Fruit fly (Drosophila melanogaster) whole organism, embryonic: ENCODE measurements around the gene CG8176.

Experiments used
- ATbp ChIP-seq: fragments of 200-800 bp; sonication (Bioruptor generic); optimal IDR thresholded peaks from 2 replicates; lab custom pipeline; 2017; ENCODE audit warnings: missing biosample characterization, mild to moderate bottlenecking, missing genetic modification characterization, missing genetic modification reagents
- Aef1 ChIP-seq: fragments of 200-800 bp; sonication (Bioruptor generic); IDR thresholded peaks from 3 replicates; pipeline ENCODE4 v1.3.6; 2022; ENCODE audit warnings: missing biosample characterization, missing genetic modification characterization
- B-H1 ChIP-seq: fragments of 200-800 bp; sonication (Bioruptor generic); IDR thresholded peaks from 3 replicates; pipeline ENCODE4 v1.3.6; 2022; ENCODE audit warnings: missing biosample characterization, missing genetic modification characterization
- Bgb ChIP-seq: fragments of 200-800 bp; sonication (Bioruptor generic); IDR thresholded peaks from 2 replicates; pipeline ENCODE4 v1.3.6; 2022; ENCODE audit warnings: missing biosample characterization, missing genetic modification characterization; ENCODE audit not compliant: partially characterized antibody
- CG1024 ChIP-seq: fragments of 200-800 bp; sonication (Bioruptor generic); IDR thresholded peaks from 2 replicates; pipeline ENCODE4 v1.3.6; 2022; ENCODE audit warnings: missing biosample characterization, missing genetic modification characterization
- CG10267 ChIP-seq: fragments of 200-800 bp; sonication (Bioruptor generic); optimal IDR thresholded peaks from 2 replicates; lab custom pipeline; 2018; ENCODE audit warnings: missing biosample characterization, mild to moderate bottlenecking, missing genetic modification characterization, moderate library complexity
- CG11456 ChIP-seq: fragments of 200-800 bp; sonication (Bioruptor generic); IDR thresholded peaks from 3 replicates; pipeline ENCODE4 v1.3.6; 2022; ENCODE audit warnings: missing biosample characterization, missing genetic modification characterization
- CG11560 ChIP-seq: fragments of 200-800 bp; sonication (Bioruptor generic); IDR thresholded peaks from 3 replicates; pipeline ENCODE4 v1.3.6; 2022; ENCODE audit warnings: missing biosample characterization, missing genetic modification characterization
- CG12071 ChIP-seq: fragments of 200-800 bp; sonication (Bioruptor generic); optimal IDR thresholded peaks from 3 replicates; lab custom pipeline; 2018; ENCODE audit warnings: missing biosample characterization, mild to moderate bottlenecking, missing genetic modification characterization
- CG12155 ChIP-seq: fragments of 200-800 bp; sonication (Bioruptor generic); optimal IDR thresholded peaks from 3 replicates; lab custom pipeline; 2016; ENCODE audit warnings: missing biosample characterization, missing genetic modification characterization
- CG12769 ChIP-seq: fragments of 200-800 bp; sonication (Bioruptor generic); optimal IDR thresholded peaks from 2 replicates; lab custom pipeline; 2019; ENCODE audit warnings: missing biosample characterization, mild to moderate bottlenecking, missing genetic modification characterization, moderate library complexity
- CG13123 ChIP-seq: fragments of 200-800 bp; sonication (Bioruptor generic); optimal IDR thresholded peaks from 2 replicates; lab custom pipeline; 2016; ENCODE audit warnings: missing biosample characterization, missing genetic modification characterization
- CG13296 ChIP-seq: fragments of 200-800 bp; sonication (Bioruptor generic); optimal IDR thresholded peaks from 3 replicates; lab custom pipeline; 2018; ENCODE audit warnings: missing biosample characterization, mild to moderate bottlenecking, missing genetic modification characterization
- CG13775 ChIP-seq: fragments of 200-800 bp; sonication (Bioruptor generic); optimal IDR thresholded peaks from 3 replicates; lab custom pipeline; 2017; ENCODE audit warnings: missing biosample characterization, mild to moderate bottlenecking, missing genetic modification characterization
- CG14014 ChIP-seq: fragments of 200-800 bp; sonication (Bioruptor generic); IDR thresholded peaks from 2 replicates; pipeline ENCODE4 v1.3.6; 2022; ENCODE audit warnings: missing biosample characterization, missing genetic modification characterization
- CG18599 ChIP-seq: fragments of 200-800 bp; sonication (Bioruptor generic); optimal IDR thresholded peaks from 3 replicates; lab custom pipeline; 2017; ENCODE audit warnings: missing biosample characterization, missing genetic modification characterization, mild to moderate bottlenecking, moderate library complexity, missing genetic modification reagents
- CG18764 ChIP-seq: fragments of 200-800 bp; sonication (Bioruptor generic); optimal IDR thresholded peaks from 3 replicates; lab custom pipeline; 2016; ENCODE audit warnings: missing biosample characterization, missing genetic modification characterization
- CG3281 ChIP-seq: fragments of 200-800 bp; sonication (Bioruptor generic); optimal IDR thresholded peaks from 3 replicates; lab custom pipeline; 2017; ENCODE audit warnings: missing biosample characterization, mild to moderate bottlenecking, missing genetic modification characterization
- CG6765 ChIP-seq: fragments of 200-800 bp; sonication (Bioruptor generic); optimal IDR thresholded peaks from 3 replicates; lab custom pipeline; 2017; ENCODE audit warnings: missing biosample characterization, mild to moderate bottlenecking, missing genetic modification characterization
- CG7556 ChIP-seq: fragments of 200-800 bp; sonication (Bioruptor generic); optimal IDR thresholded peaks from 2 replicates; lab custom pipeline; 2017; ENCODE audit warnings: missing biosample characterization, mild to moderate bottlenecking, missing genetic modification characterization
- CHES-1-like ChIP-seq: fragments of 200-800 bp; sonication (Bioruptor generic); optimal IDR thresholded peaks from 2 replicates; lab custom pipeline; 2016; ENCODE audit warnings: missing biosample characterization, missing genetic modification characterization
- CkIIα-i1 ChIP-seq: fragments of 200-800 bp; sonication (Bioruptor generic); IDR thresholded peaks from 2 replicates; pipeline ENCODE4 v1.3.6; 2022; ENCODE audit warnings: missing biosample characterization, missing genetic modification characterization
- CoRest ChIP-seq: fragments of 200-800 bp; sonication (Bioruptor generic); optimal IDR thresholded peaks from 3 replicates; lab custom pipeline; 2018; ENCODE audit warnings: missing biosample characterization, mild to moderate bottlenecking, missing genetic modification characterization, moderate library complexity
- Dfd ChIP-seq, 2 experiments: fragments of >200 bp; optimal IDR thresholded peaks; 2 replicates each; lab custom pipeline; 2017; ENCODE audit warnings: missing biosample characterization in 2 of 2, missing genetic modification characterization in 2 of 2
- Doc3 ChIP-seq: fragments of 200-800 bp; sonication (Bioruptor generic); IDR thresholded peaks from 3 replicates; pipeline ENCODE4 v1.3.6; 2022; ENCODE audit warnings: missing biosample characterization, missing genetic modification characterization; ENCODE audit not compliant: partially characterized antibody
- ERR ChIP-seq: fragments of 200-800 bp; sonication (Bioruptor generic); optimal IDR thresholded peaks from 2 replicates; lab custom pipeline; 2016; ENCODE audit warnings: missing biosample characterization, missing genetic modification characterization
- Ets65A ChIP-seq: fragments of 200-800 bp; sonication (Bioruptor generic); peaks from one replicate; lab custom pipeline; 2016; ENCODE audit warnings: missing biosample characterization, missing genetic modification characterization
- GATAe ChIP-seq: fragments of 200-800 bp; sonication (Bioruptor generic); conservative IDR thresholded peaks from 2 replicates; pipeline ENCODE4 v1.3.6; 2022; ENCODE audit warnings: missing biosample characterization, missing genetic modification characterization
- Hmx ChIP-seq: fragments of 200-800 bp; sonication (Bioruptor generic); optimal IDR thresholded peaks from 2 replicates; lab custom pipeline; 2016; ENCODE audit warnings: missing biosample characterization, missing genetic modification characterization
- Hr51 ChIP-seq, 2 experiments: fragments of 200-800 bp; sonication (Bioruptor generic); optimal IDR thresholded peaks; 2 replicates in 1 of 2; 3 replicates in 1 of 2; lab custom pipeline; 2016 to 2018; ENCODE audit warnings: missing biosample characterization in 2 of 2, missing genetic modification characterization in 2 of 2, mild to moderate bottlenecking in 1 of 2, moderate library complexity in 1 of 2
- Lim3 ChIP-seq: fragments of 200-800 bp; sonication (Bioruptor generic); IDR thresholded peaks from 2 replicates; pipeline ENCODE4 v1.3.6; 2022; ENCODE audit warnings: missing biosample characterization, missing genetic modification characterization
- MTF-1 ChIP-seq: fragments of 200-800 bp; sonication (Bioruptor generic); optimal IDR thresholded peaks from 2 replicates; lab custom pipeline; 2018; ENCODE audit warnings: missing biosample characterization, mild to moderate bottlenecking, missing genetic modification characterization, borderline replicate concordance
- Med ChIP-seq: fragments of 200-800 bp; sonication (Bioruptor generic); peaks from one replicate; lab custom pipeline; 2016; ENCODE audit warnings: missing biosample characterization, missing genetic modification characterization, mild to moderate bottlenecking, inconsistent platforms, moderate library complexity
- Opbp ChIP-seq: fragments of 200-800 bp; sonication (Bioruptor generic); IDR thresholded peaks from 3 replicates; pipeline ENCODE4 v1.3.6; 2022; ENCODE audit warnings: missing biosample characterization, missing genetic modification characterization; ENCODE audit not compliant: partially characterized antibody
- Side ChIP-seq: fragments of 200-800 bp; sonication (Bioruptor generic); optimal IDR thresholded peaks from 2 replicates; lab custom pipeline; 2016; ENCODE audit warnings: missing biosample characterization, missing genetic modification characterization
- Sin3A ChIP-seq: fragments of >200 bp; optimal IDR thresholded peaks from 2 replicates; lab custom pipeline; 2018
- Sry-δ ChIP-seq: fragments of 200-800 bp; sonication (Bioruptor generic); optimal IDR thresholded peaks from 2 replicates; lab custom pipeline; 2016; ENCODE audit warnings: missing biosample characterization, missing genetic modification characterization
- Ssrp ChIP-seq: fragments of 200-800 bp; sonication (Bioruptor generic); optimal IDR thresholded peaks from 2 replicates; lab custom pipeline; 2018; ENCODE audit warnings: missing biosample characterization, mild to moderate bottlenecking, missing genetic modification characterization, moderate library complexity
- ab ChIP-seq: fragments of 200-800 bp; sonication (Bioruptor generic); optimal IDR thresholded peaks from 2 replicates; lab custom pipeline; 2016; ENCODE audit warnings: missing biosample characterization, missing genetic modification characterization
- emc ChIP-seq: fragments of 200-800 bp; sonication (Bioruptor generic); optimal IDR thresholded peaks from 2 replicates; lab custom pipeline; 2016; ENCODE audit warnings: missing biosample characterization, missing genetic modification characterization
- insv ChIP-seq, 2 experiments: fragments of 200-800 bp; sonication (Bioruptor generic); optimal IDR thresholded peaks; 3 replicates each; lab custom pipeline; 2016 to 2018; ENCODE audit warnings: missing biosample characterization in 2 of 2, missing genetic modification characterization in 2 of 2
- maf-S ChIP-seq: fragments of 200-800 bp; sonication (Bioruptor generic); optimal IDR thresholded peaks from 2 replicates; lab custom pipeline; 2016; ENCODE audit warnings: missing biosample characterization, missing genetic modification characterization
- nau ChIP-seq: fragments of 200-800 bp; sonication (Bioruptor generic); optimal IDR thresholded peaks from 3 replicates; lab custom pipeline; 2017; ENCODE audit warnings: missing biosample characterization, mild to moderate bottlenecking, missing genetic modification characterization, missing genetic modification reagents
- pfk ChIP-seq: fragments of 200-800 bp; sonication (Bioruptor generic); optimal IDR thresholded peaks from 2 replicates; lab custom pipeline; 2018; ENCODE audit warnings: missing biosample characterization, mild to moderate bottlenecking, missing genetic modification characterization, moderate library complexity
- psq ChIP-seq: fragments of 200-800 bp; sonication (Bioruptor generic); optimal IDR thresholded peaks from 2 replicates; lab custom pipeline; 2017; ENCODE audit warnings: missing biosample characterization, missing genetic modification characterization
- ranshi ChIP-seq: fragments of 200-800 bp; sonication (Bioruptor generic); IDR thresholded peaks from 2 replicates; pipeline ENCODE4 v1.3.6; 2022; ENCODE audit warnings: missing biosample characterization, missing genetic modification characterization
- rib ChIP-seq: fragments of 200-800 bp; sonication (Bioruptor generic); IDR thresholded peaks from 2 replicates; pipeline ENCODE4 v1.3.6; 2022; ENCODE audit warnings: missing biosample characterization, missing genetic modification characterization
- ro ChIP-seq: fragments of 200-800 bp; sonication (Bioruptor generic); IDR thresholded peaks from 2 replicates; pipeline ENCODE4 v1.3.6; 2022; ENCODE audit warnings: missing biosample characterization, missing genetic modification characterization
- sc ChIP-seq, 3 experiments: fragments of >200 bp in 2 of 3; fragments of 200-800 bp in 1 of 3; sonication (Bioruptor generic) in 1 of 3; optimal IDR thresholded peaks; 2 replicates in 2 of 3; 3 replicates in 1 of 3; lab custom pipeline; 2017; ENCODE audit warnings: mild to moderate bottlenecking in 1 of 3, missing biosample characterization in 1 of 3, missing genetic modification characterization in 1 of 3, missing genetic modification reagents in 1 of 3
- sima ChIP-seq: fragments of 200-800 bp; sonication (Bioruptor generic); optimal IDR thresholded peaks from 2 replicates; lab custom pipeline; 2016; ENCODE audit warnings: missing biosample characterization, missing genetic modification characterization
- tgo ChIP-seq: fragments of 200-800 bp; sonication (Bioruptor generic); IDR thresholded peaks from 3 replicates; pipeline ENCODE4 v1.3.6; 2022; ENCODE audit warnings: missing biosample characterization, missing genetic modification characterization

The CG8176 gene

DNA sequence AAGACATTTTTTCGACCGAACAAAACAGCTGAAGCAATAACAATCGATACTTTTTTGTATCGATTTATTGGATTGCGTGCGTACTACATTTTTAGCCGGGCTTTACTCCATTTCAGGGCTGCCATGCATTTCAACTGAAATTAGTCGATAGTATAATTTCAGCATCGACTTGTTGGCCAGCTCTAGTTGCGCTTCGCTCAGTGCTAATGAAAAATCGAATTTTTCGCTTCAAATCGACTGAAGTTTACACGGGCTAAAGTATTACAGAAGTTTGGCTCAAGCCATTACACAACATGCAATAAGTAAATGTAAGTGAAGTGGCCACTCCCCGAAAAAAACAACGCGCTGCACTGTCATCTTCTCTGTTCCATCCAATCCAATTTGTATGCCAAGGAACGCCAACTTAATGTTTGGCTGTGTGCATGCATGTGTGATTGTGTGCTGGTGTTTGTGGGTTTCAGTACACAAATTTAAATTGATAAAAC lies at the start of gene CG8176, which contains the start of the genes mRpL47 and Kdm3 (continued):
- no peak for TF ChIP-seq CG11456 (GFP tag; lab: Robert Waterston, UW)
- TF ChIP-seq Sin3A (lab: Kevin White, UChicago) = peak; percentile 96
- TF ChIP-seq Ets65A = peak; percentile 96
- TF ChIP-seq tgo = no peak
- TF ChIP-seq Ssrp (tag; lab: Kevin White, UChicago) = peak; percentile 16
- TF ChIP-seq CG12769 (tag; lab: Kevin White, UChicago) = peak; percentile 83
- TF ChIP-seq nau (GFP tag; lab: Kevin White, UChicago) = no peak
- peak; percentile 62 for TF ChIP-seq CoRest (tag; lab: Kevin White, UChicago)
- no peak for TF ChIP-seq CG6765 (GFP tag; lab: Kevin White, UChicago)
- no peak for TF ChIP-seq ro (GFP tag; lab: Robert Waterston, UW)
- TF ChIP-seq ATbp (GFP tag; lab: Kevin White, UChicago) = no peak
- peak; percentile 43 for TF ChIP-seq emc (GFP tag; lab: Kevin White, UChicago)
- peak; percentile 70 for TF ChIP-seq CG12155 (GFP tag; lab: Kevin White, UChicago)
- TF ChIP-seq Dfd (GFP tag; optimal IDR thresholded peaks at IDR 0.05; lab: Kevin White, UChicago) = no peak
- TF ChIP-seq ranshi (GFP tag; lab: Robert Waterston, UW) = no peak
- peak; percentile 91 for TF ChIP-seq CHES-1-like (GFP tag; lab: Kevin White, UChicago)
- peak; percentile 55 for TF ChIP-seq CG18764 (GFP tag; lab: Kevin White, UChicago)
- peak; percentile 29 for TF ChIP-seq ab
- TF ChIP-seq Aef1 (GFP tag; lab: Robert Waterston, UW) = no peak
- TF ChIP-seq GATAe (GFP tag; lab: Robert Waterston, UW) = no peak
- TF ChIP-seq Sry-δ (GFP tag; lab: Kevin White, UChicago) = peak; percentile 100
- no peak for TF ChIP-seq B-H1 (GFP tag; lab: Robert Waterston, UW)
- peak; percentile 28 for TF ChIP-seq psq
- TF ChIP-seq insv (GFP tag; optimal IDR thresholded peaks at IDR 0.05; lab: Kevin White, UChicago) = peak in 1 of 2 experiments; percentile 52
- peak; percentile 42 for TF ChIP-seq CG3281 (GFP tag; lab: Kevin White, UChicago)
- TF ChIP-seq CG18599 (GFP tag; lab: Kevin White, UChicago) = peak; percentile 55
- peak; percentile 70 for TF ChIP-seq CG10267 (tag; lab: Kevin White, UChicago)
- no peak for TF ChIP-seq MTF-1 (GFP tag; lab: Kevin White, UChicago)
- TF ChIP-seq Med (GFP tag; lab: Kevin White, UChicago) = peak; percentile 98
- TF ChIP-seq sima (GFP tag; lab: Kevin White, UChicago) = no peak
- peak; percentile 26 for TF ChIP-seq pfk (GFP tag; lab: Kevin White, UChicago)
- TF ChIP-seq Doc3 (GFP tag; lab: Robert Waterston, UW) = no peak
- peak in 1 of 2 experiments; percentile 81 for TF ChIP-seq Hr51 (GFP tag; optimal IDR thresholded peaks at IDR 0.05; lab: Kevin White, UChicago)
- TF ChIP-seq CG1024 (GFP tag; lab: Robert Waterston, UW) = no peak
- no peak for TF ChIP-seq Hmx (GFP tag; lab: Kevin White, UChicago)
- no peak for TF ChIP-seq CkIIα-i1
- TF ChIP-seq Bgb = no peak
- no peak for TF ChIP-seq rib (GFP tag; lab: Robert Waterston, UW)
- TF ChIP-seq CG13775 (GFP tag; lab: Kevin White, UChicago) = peak; percentile 35
- TF ChIP-seq Opbp = no peak
- TF ChIP-seq Lim3 = no peak
- TF ChIP-seq CG14014 = no peak
- TF ChIP-seq sc (optimal IDR thresholded peaks at IDR 0.05; lab: Kevin White, UChicago) = no peak
- no peak for TF ChIP-seq sc (GFP tag; optimal IDR thresholded peaks at IDR 0.05; lab: Kevin White, UChicago)
- TF ChIP-seq CG12071 (GFP tag; lab: Kevin White, UChicago) = no peak
- no peak for TF ChIP-seq CG11560 (tag; lab: Robert Waterston, UW)
- TF ChIP-seq CG13123 (GFP tag; lab: Kevin White, UChicago) = peak; percentile 71
- TF ChIP-seq maf-S = peak; percentile 54
- TF ChIP-seq CG13296 (GFP tag; lab: Kevin White, UChicago) = no peak
- TF ChIP-seq ERR (GFP tag; lab: Kevin White, UChicago) = peak; percentile 83
- TF ChIP-seq Side (GFP tag; lab: Kevin White, UChicago) = peak; percentile 74
- TF ChIP-seq CG7556 (GFP tag; lab: Kevin White, UChicago) = no peak
